Worm (Caenorhabditis elegans): ENCODE data around the gene cox-5A.

Gene cox-5A

DNA sequence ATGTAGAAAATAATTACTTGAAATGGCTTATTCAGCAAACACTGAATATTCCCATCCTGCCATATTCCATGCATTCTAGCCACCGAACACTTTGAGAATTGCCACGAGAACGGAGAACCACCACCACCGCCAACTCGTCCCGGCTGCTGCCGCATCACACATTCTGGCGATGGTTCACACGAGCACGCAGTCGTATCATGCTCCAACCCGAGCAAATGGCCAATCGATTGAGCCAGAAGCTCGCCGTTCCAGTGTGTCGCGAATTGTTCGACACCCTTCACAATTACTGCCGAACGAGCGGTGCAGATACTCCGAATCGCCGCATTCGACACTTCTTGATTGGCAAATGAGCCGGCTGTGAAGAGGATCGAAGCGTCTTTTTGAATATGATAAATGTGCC is 20.1 kb upstream of the cox-5A start:
- TF ChIP-seq nhr-11 (tag; optimal IDR thresholded peaks at IDR 0.05) (no peak), ceh-22 (tag; optimal IDR thresholded peaks at IDR 0.05) (no peak), nfya-1 (tag; optimal IDR thresholded peaks at IDR 0.05) (no peak), ceh-14 (tag; optimal IDR thresholded peaks at IDR 0.05) (no peak), ceh-19 (GFP tag; optimal IDR thresholded peaks at IDR 0.05) (no peak), hlh-30 (tag; optimal IDR thresholded peaks at IDR 0.05; ENCODE audit: insufficient read depth) (no peak), hlh-6 (tag; optimal IDR thresholded peaks at IDR 0.05) (no peak), C08G9.2 (tag; optimal IDR thresholded peaks at IDR 0.05) (no peak), rnt-1 (tag; optimal IDR thresholded peaks at IDR 0.05) (no peak), fkh-10 (GFP tag; optimal IDR thresholded peaks at IDR 0.05) (no peak), ttx-3 (tag; optimal IDR thresholded peaks at IDR 0.05) (no peak)

ce11 chrIII:12891580-12891979 is 13.7 kb upstream of the cox-5A start, which contains the start of the genes Y37D8A.29 and unc-71:
Y37D8A.29 (minus strand) TSS chrIII:12891680.
unc-71 (minus strand) TSS chrIII:12891738.
- TF ChIP-seq hlh-15 (tag; optimal IDR thresholded peaks at IDR 0.05) (no peak), fkh-6 (tag; optimal IDR thresholded peaks at IDR 0.05) (no peak), C08G9.2 (tag; optimal IDR thresholded peaks at IDR 0.05) (no peak), F13H6.1 (tag; optimal IDR thresholded peaks at IDR 0.05) (no peak)

ce11 chrIII:12892767-12893166 is 12.5 kb upstream of the cox-5A start:
- no peak for TF ChIP-seq T23F11.4 (GFP tag; optimal IDR thresholded peaks at IDR 0.05)
- TF ChIP-seq ceh-48 (tag; optimal IDR thresholded peaks at IDR 0.05): no peak
- peak; percentile 53 for TF ChIP-seq unc-42 (tag; optimal IDR thresholded peaks at IDR 0.05)

ce11 chrIII:12894207-12894606 is 11.1 kb upstream of the cox-5A start:
- no peak for TF ChIP-seq npax-4 (tag; optimal IDR thresholded peaks at IDR 0.05)
- TF ChIP-seq nhr-11 (tag; optimal IDR thresholded peaks at IDR 0.05): no peak
- TF ChIP-seq ceh-31 (tag; optimal IDR thresholded peaks at IDR 0.05): peak; percentile 20
- TF ChIP-seq ttx-3 (tag; optimal IDR thresholded peaks at IDR 0.05): no peak
- peak; percentile 28 for TF ChIP-seq nfya-1 (tag; optimal IDR thresholded peaks at IDR 0.05)
- TF ChIP-seq pha-2 (tag; optimal IDR thresholded peaks at IDR 0.05): no peak
- TF ChIP-seq unc-55 (GFP tag; optimal IDR thresholded peaks at IDR 0.05): no peak
- no peak for TF ChIP-seq syd-9 (tag; optimal IDR thresholded peaks at IDR 0.05)
- peak; percentile 82 for TF ChIP-seq ceh-34 (tag; optimal IDR thresholded peaks at IDR 0.05)
- peak; percentile 46 for TF ChIP-seq tbx-2 (tag; optimal IDR thresholded peaks at IDR 0.05)
- TF ChIP-seq ref-2 (tag; optimal IDR thresholded peaks at IDR 0.05): peak; percentile 64

- no peak for TF ChIP-seq ceh-31 (tag; optimal IDR thresholded peaks at IDR 0.05)
- peak; percentile 77 for TF ChIP-seq unc-55 (GFP tag; optimal IDR thresholded peaks at IDR 0.05)
- no peak for TF ChIP-seq unc-42 (tag; optimal IDR thresholded peaks at IDR 0.05)
Observed at ce11 chrIII:12904052-12904451, 1.2 kb upstream of the cox-5A start.

DNA sequence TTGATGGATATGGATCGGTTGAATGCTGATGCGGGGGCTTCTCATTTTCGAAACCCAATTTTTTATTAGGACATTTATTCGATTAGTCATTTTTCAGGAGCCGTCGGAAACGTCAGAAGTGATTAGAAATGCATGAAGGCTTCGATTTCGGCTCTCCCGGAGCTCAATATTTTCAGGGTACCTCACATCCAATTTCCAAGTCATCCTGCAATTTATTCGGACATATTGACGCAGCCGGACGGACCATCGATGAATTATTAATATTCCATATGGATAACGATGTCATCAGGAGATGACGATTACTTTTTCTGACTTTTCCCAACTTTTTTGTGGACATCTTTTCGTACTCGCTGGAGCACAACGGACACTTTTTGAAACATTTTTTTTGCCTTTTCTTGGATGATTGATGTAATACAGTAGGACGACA is 1.3 kb downstream of the cox-5A start:
- TF ChIP-seq ama-1 (optimal IDR thresholded peaks at IDR 0.05) (peak; percentile 71), ceh-9 (tag; optimal IDR thresholded peaks at IDR 0.05) (no peak), unc-55 (GFP tag; optimal IDR thresholded peaks at IDR 0.05) (no peak)

- TF ChIP-seq nfya-1 (tag; optimal IDR thresholded peaks at IDR 0.05): no peak
- no peak for TF ChIP-seq ceh-34 (tag; optimal IDR thresholded peaks at IDR 0.05)
- no peak for TF ChIP-seq ceh-48 (tag; optimal IDR thresholded peaks at IDR 0.05)
- no peak for TF ChIP-seq C38D4.7 (GFP tag; optimal IDR thresholded peaks at IDR 0.05)
- no peak for TF ChIP-seq hlh-15 (tag; optimal IDR thresholded peaks at IDR 0.05)
Observed at ce11 chrIII:12907218-12907617, 1.9 kb downstream of the cox-5A start.

DNA sequence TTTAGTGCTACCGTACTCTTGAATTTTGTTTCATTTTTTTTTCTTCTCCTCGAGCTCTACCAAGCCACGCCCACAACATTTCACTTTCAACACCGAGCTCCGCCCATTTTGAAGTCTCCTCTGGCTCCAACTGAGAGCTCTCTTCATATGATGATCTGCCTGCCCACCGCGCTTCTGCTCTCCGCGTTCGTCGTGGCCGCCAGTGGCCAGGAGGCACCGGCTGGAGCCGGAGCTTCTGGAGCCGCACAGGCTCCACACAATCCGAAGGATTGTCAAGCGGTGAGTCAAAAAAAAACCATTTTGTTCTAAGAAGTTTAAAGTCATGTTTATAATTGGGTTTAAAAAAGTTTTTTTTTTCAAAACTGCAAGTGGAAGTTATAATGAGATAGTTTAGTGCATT is 5.1 kb downstream of the cox-5A start, which contains the start of gene flp-14:
TSS of gene flp-14 (plus strand) at position 146 of the 400 bp plus-strand sequence.
- no peak for TF ChIP-seq che-1 (tag; optimal IDR thresholded peaks at IDR 0.05)
